Fruit fly (Drosophila melanogaster) whole organism, adult: ENCODE data around the gene CYLD.

Experiments
- CG12768 ChIP-seq: fragments of 200-800 bp; sonication (Bioruptor generic); optimal IDR thresholded peaks from 2 replicates; lab custom pipeline; 2017; ENCODE audit warnings: missing biosample characterization, missing genetic modification characterization, mild to moderate bottlenecking, moderate library complexity, missing genetic modification reagents
- CG33017 ChIP-seq: fragments of 200-800 bp; sonication (Bioruptor generic); optimal IDR thresholded peaks from 2 replicates; lab custom pipeline; 2018; ENCODE audit warnings: missing biosample characterization, mild to moderate bottlenecking, missing genetic modification characterization, moderate library complexity
- CG5204 ChIP-seq: fragments of 200-800 bp; sonication (Bioruptor generic); optimal IDR thresholded peaks from 2 replicates; lab custom pipeline; 2016; ENCODE audit warnings: missing biosample characterization, missing genetic modification characterization
- CG7101 ChIP-seq: fragments of 200-800 bp; sonication (Bioruptor generic); optimal IDR thresholded peaks from 2 replicates; lab custom pipeline; 2018; ENCODE audit warnings: missing biosample characterization, mild to moderate bottlenecking, missing genetic modification characterization, moderate library complexity
- Mnt ChIP-seq: fragments of 200-800 bp; sonication (Bioruptor generic); optimal IDR thresholded peaks from 2 replicates; lab custom pipeline; 2016; ENCODE audit warnings: missing biosample characterization, mild to moderate bottlenecking, missing genetic modification characterization
- bab1 ChIP-seq: fragments of 200-800 bp; sonication (Bioruptor generic); optimal IDR thresholded peaks from 3 replicates; lab custom pipeline; 2019; ENCODE audit warnings: missing biosample characterization, mild to moderate bottlenecking, missing genetic modification characterization, moderate library complexity
- cic ChIP-seq: fragments of 200-800 bp; sonication (Bioruptor generic); optimal IDR thresholded peaks from 2 replicates; lab custom pipeline; 2017; ENCODE audit warnings: missing biosample characterization, mild to moderate bottlenecking, missing genetic modification characterization, moderate library complexity
- kay ChIP-seq: fragments of 200-800 bp; sonication (Bioruptor generic); peaks from one replicate; lab custom pipeline; 2016; ENCODE audit warnings: missing biosample characterization, missing genetic modification characterization, borderline replicate concordance
- ovo ChIP-seq: fragments of 200-800 bp; sonication (Bioruptor generic); optimal IDR thresholded peaks from 2 replicates; lab custom pipeline; 2016; ENCODE audit warnings: missing biosample characterization, missing genetic modification characterization
- tj ChIP-seq: fragments of 200-800 bp; sonication (Bioruptor generic); optimal IDR thresholded peaks from 3 replicates; lab custom pipeline; 2017; ENCODE audit warnings: missing biosample characterization, mild to moderate bottlenecking, missing genetic modification characterization, moderate library complexity

DNA sequence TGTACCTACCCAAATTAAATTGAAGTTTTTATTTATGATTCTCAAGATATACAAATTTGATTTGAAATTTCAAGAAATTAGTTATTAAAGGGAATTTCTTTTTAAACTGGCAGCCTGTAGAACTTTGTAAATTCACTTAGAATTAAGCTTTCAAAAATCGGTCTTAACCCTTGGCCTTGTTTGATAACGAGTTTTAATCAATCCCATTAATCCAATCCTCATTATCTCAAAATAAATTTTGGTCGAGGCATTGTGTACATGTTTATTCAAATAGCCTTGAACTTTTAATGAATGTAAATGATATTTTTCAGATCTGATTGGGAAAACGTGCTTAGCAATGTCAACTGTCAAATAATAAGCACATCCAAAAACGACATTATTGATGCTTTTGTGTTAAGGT, 40.2 kb upstream of the CYLD start:
- TF ChIP-seq CG33017 (tag; lab: Kevin White, UChicago) (no peak), CG5204 (no peak), CG7101 (tag; lab: Kevin White, UChicago) (no peak), bab1 (GFP tag; lab: Kevin White, UChicago) (no peak), tj (no peak), ovo (GFP tag; lab: Kevin White, UChicago) (no peak), cic (no peak), CG12768 (GFP tag; lab: Kevin White, UChicago) (no peak), Mnt (GFP tag; lab: Kevin White, UChicago) (no peak), kay (GFP tag; lab: Kevin White, UChicago) (peak; percentile 72)
